Worm (Caenorhabditis elegans) whole organism, young adult: Measurements from ENCODE around the gene toca-2.

Experiments
- B0336.3 ChIP-seq: fragments of 200-800 bp; sonication (Bioruptor generic); IDR thresholded peaks from 2 replicates; pipeline ENCODE4 v1.3.6; 2022; ENCODE audit warnings: missing genetic modification characterization, missing compliant biosample characterization
- C17E4.6 ChIP-seq: fragments of 200-800 bp; sonication (Bioruptor generic); IDR thresholded peaks from 2 replicates; pipeline ENCODE4 v1.3.6; 2022; ENCODE audit warnings: missing genetic modification reagents, missing genetic modification characterization, missing compliant biosample characterization
- F33H1.4 ChIP-seq: fragments of 200-800 bp; sonication (Bioruptor generic); IDR thresholded peaks from 2 replicates; pipeline ENCODE4 v1.3.6; 2022; ENCODE audit warnings: missing genetic modification reagents, missing genetic modification characterization, missing compliant biosample characterization
- F55B11.4 ChIP-seq: sonication (generic microtip); optimal IDR thresholded peaks from 2 replicates; lab custom pipeline; 2016; ENCODE audit warnings: missing compliant biosample characterization, missing genetic modification characterization, borderline replicate concordance; ENCODE audit not compliant: insufficient read depth
- T07F8.4 ChIP-seq: sonication (generic microtip); optimal IDR thresholded peaks from 2 replicates; lab custom pipeline; 2016; ENCODE audit warnings: mild to moderate bottlenecking, missing genetic modification characterization, moderate library complexity, missing compliant biosample characterization
- T26A5.8 ChIP-seq: sonication (generic microtip); optimal IDR thresholded peaks from 2 replicates; lab custom pipeline; 2016; ENCODE audit warnings: missing genetic modification characterization, missing compliant biosample characterization
- Y56A3A.18 ChIP-seq: fragments of 200-800 bp; sonication (Bioruptor generic); IDR thresholded peaks from 2 replicates; pipeline ENCODE4 v1.3.6; 2022; ENCODE audit warnings: missing genetic modification reagents, missing genetic modification characterization, missing compliant biosample characterization
- Y79H2A.3 ChIP-seq: fragments of 200-800 bp; sonication (Bioruptor generic); conservative IDR thresholded peaks from 2 replicates; pipeline ENCODE4 v1.3.6; 2022; ENCODE audit warnings: missing genetic modification reagents, missing genetic modification characterization, missing compliant biosample characterization
- ZK185.1 ChIP-seq: sonication (generic microtip); optimal IDR thresholded peaks from 2 replicates; lab custom pipeline; 2016; ENCODE audit warnings: mild to moderate bottlenecking, missing genetic modification characterization, missing compliant biosample characterization; ENCODE audit not compliant: poor library complexity, severe bottlenecking
- akir-1 ChIP-seq: fragments of 200-800 bp; sonication (Bioruptor generic); optimal IDR thresholded peaks from 2 replicates; lab custom pipeline; 2018; ENCODE audit warnings: mild to moderate bottlenecking, missing genetic modification characterization, moderate library complexity, missing compliant biosample characterization
- ama-1 ChIP-seq, 3 experiments: fragments of 150-350 bp in 1 of 3; sonication (generic microtip) in 2 of 3; optimal IDR thresholded peaks; 2 replicates each; lab custom pipeline; 2014 to 2018; ENCODE audit warnings: missing biosample characterization in 2 of 3, missing genetic modification characterization in 2 of 3, missing genetic modification reagents in 2 of 3
- aptf-3 ChIP-seq: fragments of 200-800 bp; sonication (Bioruptor generic); IDR thresholded peaks from 2 replicates; pipeline ENCODE4 v1.3.6; 2022; ENCODE audit warnings: missing genetic modification characterization, missing compliant biosample characterization
- attf-6 ChIP-seq: fragments of 200-800 bp; sonication (Bioruptor generic); IDR thresholded peaks from 2 replicates; pipeline ENCODE4 v1.3.6; 2022; ENCODE audit warnings: missing genetic modification reagents, missing genetic modification characterization, missing compliant biosample characterization
- cebp-1 ChIP-seq, 2 experiments: fragments of 200-800 bp in 1 of 2; sonication (Bioruptor generic) in 1 of 2; sonication (generic microtip) in 1 of 2; IDR thresholded peaks in 1 of 2; optimal IDR thresholded peaks in 1 of 2; 2 replicates each; pipeline versions ENCODE4 v1.3.6 to Lab custom; 2017 to 2022; ENCODE audit warnings: missing compliant biosample characterization in 2 of 2, missing genetic modification characterization in 2 of 2, mild to moderate bottlenecking in 1 of 2, missing genetic modification reagents in 1 of 2, moderate library complexity in 1 of 2
- ceh-40 ChIP-seq: fragments of 200-800 bp; sonication (Bioruptor generic); IDR thresholded peaks from 2 replicates; pipeline ENCODE4 v1.3.6; 2022; ENCODE audit warnings: missing genetic modification characterization, missing compliant biosample characterization
- ceh-58 ChIP-seq: fragments of 200-800 bp; sonication (Bioruptor generic); IDR thresholded peaks from 2 replicates; pipeline ENCODE4 v1.3.6; 2022; ENCODE audit warnings: missing genetic modification characterization, missing compliant biosample characterization
- chd-7 ChIP-seq: sonication (generic microtip); optimal IDR thresholded peaks from 2 replicates; lab custom pipeline; 2016; ENCODE audit warnings: mild to moderate bottlenecking, missing genetic modification characterization, moderate library complexity, missing compliant biosample characterization
- die-1 ChIP-seq: sonication (generic microtip); optimal IDR thresholded peaks from 2 replicates; lab custom pipeline; 2016; ENCODE audit warnings: missing genotype, mild to moderate bottlenecking, missing genetic modification characterization, missing compliant biosample characterization
- dox-1 ChIP-seq: fragments of 200-800 bp; sonication (Bioruptor generic); IDR thresholded peaks from 2 replicates; pipeline ENCODE4 v1.3.6; 2022; ENCODE audit warnings: missing genetic modification reagents, missing genetic modification characterization, missing compliant biosample characterization
- dpl-1 ChIP-seq: fragments of 150-350 bp; optimal IDR thresholded peaks from 2 replicates; lab custom pipeline; 2014; ENCODE audit warnings: missing biosample characterization, missing genetic modification reagents, missing genetic modification characterization
- ekl-4 ChIP-seq: fragments of 200-800 bp; sonication (Bioruptor generic); IDR thresholded peaks from 2 replicates; pipeline ENCODE4 v1.3.6; 2022; ENCODE audit warnings: missing genetic modification reagents, missing genetic modification characterization, missing compliant biosample characterization
- fkh-3 ChIP-seq: sonication (generic microtip); optimal IDR thresholded peaks from 2 replicates; lab custom pipeline; 2016; ENCODE audit warnings: mild to moderate bottlenecking, missing genetic modification characterization, missing compliant biosample characterization
- him-1 ChIP-seq: sonication (generic microtip); optimal IDR thresholded peaks from 2 replicates; lab custom pipeline; 2016; ENCODE audit warnings: missing genotype, missing genetic modification reagents, missing genetic modification characterization, missing compliant biosample characterization
- hlh-12 ChIP-seq: sonication (generic microtip); optimal IDR thresholded peaks from 2 replicates; lab custom pipeline; 2016; ENCODE audit warnings: missing genetic modification characterization, missing compliant biosample characterization
- hlh-26 ChIP-seq: fragments of 200-800 bp; sonication (Bioruptor generic); conservative IDR thresholded peaks from 2 replicates; pipeline ENCODE4 v1.3.6; 2022; ENCODE audit warnings: missing genetic modification reagents, missing genetic modification characterization, missing compliant biosample characterization
- hrde-1 ChIP-seq: sonication (generic microtip); optimal IDR thresholded peaks from 2 replicates; lab custom pipeline; 2016; ENCODE audit warnings: missing genetic modification characterization, mild to moderate bottlenecking, missing compliant biosample characterization, moderate library complexity, missing genotype, missing genetic modification reagents, borderline replicate concordance
- lin-26 ChIP-seq: fragments of 200-800 bp; sonication (Bioruptor generic); IDR thresholded peaks from 2 replicates; pipeline ENCODE4 v1.3.6; 2022; ENCODE audit warnings: missing genetic modification reagents, missing genetic modification characterization, missing compliant biosample characterization
- lin-35 ChIP-seq, 3 experiments: fragments of 150-350 bp in 2 of 3; sonication (generic microtip) in 1 of 3; optimal IDR thresholded peaks; 2 replicates each; lab custom pipeline; 2014 to 2018; ENCODE audit warnings: missing biosample characterization in 3 of 3, missing genetic modification characterization in 3 of 3, missing genetic modification reagents in 3 of 3
- lin-40 ChIP-seq: sonication (generic microtip); optimal IDR thresholded peaks from 2 replicates; lab custom pipeline; 2016; ENCODE audit warnings: missing genetic modification characterization, mild to moderate bottlenecking, missing compliant biosample characterization, missing genotype, missing genetic modification reagents
- lin-54 ChIP-seq: fragments of 200-800 bp; sonication (Bioruptor generic); optimal IDR thresholded peaks from 2 replicates; lab custom pipeline; 2018; ENCODE audit warnings: mild to moderate bottlenecking, missing genetic modification characterization, missing compliant biosample characterization
- lsl-1 ChIP-seq: fragments of 200-800 bp; sonication (Bioruptor generic); optimal IDR thresholded peaks from 2 replicates; lab custom pipeline; 2018; ENCODE audit warnings: mild to moderate bottlenecking, missing genetic modification characterization, moderate library complexity, missing compliant biosample characterization
- madf-8 ChIP-seq: fragments of 200-800 bp; sonication (Bioruptor generic); conservative IDR thresholded peaks from 2 replicates; pipeline ENCODE4 v1.3.6; 2022; ENCODE audit warnings: missing genetic modification reagents, missing genetic modification characterization, missing compliant biosample characterization
- mes-4 ChIP-seq: sonication (generic microtip); optimal IDR thresholded peaks from 2 replicates; lab custom pipeline; 2016; ENCODE audit warnings: missing genotype, missing genetic modification characterization, missing compliant biosample characterization
- nhr-120 ChIP-seq: fragments of 200-800 bp; sonication (Bioruptor generic); IDR thresholded peaks from 2 replicates; pipeline ENCODE4 v1.3.6; 2022; ENCODE audit warnings: missing genetic modification characterization, missing compliant biosample characterization
- nhr-27 ChIP-seq: fragments of 200-800 bp; sonication (Bioruptor generic); optimal IDR thresholded peaks from 2 replicates; lab custom pipeline; 2018; ENCODE audit warnings: mild to moderate bottlenecking, missing genetic modification characterization, moderate library complexity, missing compliant biosample characterization
- rcor-1 ChIP-seq: fragments of 200-800 bp; sonication (Bioruptor generic); IDR thresholded peaks from 2 replicates; pipeline ENCODE4 v1.3.6; 2022; ENCODE audit warnings: missing genetic modification reagents, missing genetic modification characterization, missing compliant biosample characterization
- rec-8 ChIP-seq, 2 experiments: sonication (generic microtip); optimal IDR thresholded peaks; 2 replicates each; lab custom pipeline; 2016; ENCODE audit warnings: mild to moderate bottlenecking in 2 of 2, missing genetic modification characterization in 2 of 2, missing genetic modification reagents in 2 of 2, missing genotype in 2 of 2, missing biosample characterization in 1 of 2, missing compliant biosample characterization in 1 of 2, moderate library complexity in 1 of 2
- sdz-38 ChIP-seq: sonication (generic microtip); optimal IDR thresholded peaks from 2 replicates; lab custom pipeline; 2016; ENCODE audit warnings: missing genotype, missing genetic modification characterization, missing compliant biosample characterization
- sea-2 ChIP-seq: fragments of 200-800 bp; sonication (Bioruptor generic); IDR thresholded peaks from 2 replicates; pipeline ENCODE4 v1.3.6; 2022; ENCODE audit warnings: missing genetic modification characterization, missing compliant biosample characterization
- snpc-1.1 ChIP-seq: sonication (generic microtip); optimal IDR thresholded peaks from 2 replicates; lab custom pipeline; 2017; ENCODE audit warnings: missing genetic modification characterization, mild to moderate bottlenecking, missing compliant biosample characterization, antibody characterized with exemption, moderate library complexity, missing genotype, missing genetic modification reagents; ENCODE audit not compliant: insufficient read depth
- snpc-1.3 ChIP-seq: sonication (generic microtip); optimal IDR thresholded peaks from 2 replicates; lab custom pipeline; 2017; ENCODE audit warnings: missing genetic modification characterization, mild to moderate bottlenecking, missing compliant biosample characterization, antibody characterized with exemption, moderate library complexity, missing genotype, missing genetic modification reagents; ENCODE audit not compliant: insufficient read depth
- tbx-9 ChIP-seq: sonication (generic microtip); optimal IDR thresholded peaks from 2 replicates; lab custom pipeline; 2016; ENCODE audit warnings: borderline replicate concordance, missing genetic modification characterization, inconsistent platforms, missing compliant biosample characterization
- tlf-1 ChIP-seq: fragments of 200-800 bp; sonication (Bioruptor generic); optimal IDR thresholded peaks from 2 replicates; lab custom pipeline; 2018; ENCODE audit warnings: mild to moderate bottlenecking, missing genetic modification characterization, missing compliant biosample characterization
- ztf-18 ChIP-seq: sonication (generic microtip); optimal IDR thresholded peaks from 2 replicates; lab custom pipeline; 2016; ENCODE audit warnings: missing genotype, mild to moderate bottlenecking, missing genetic modification characterization, missing compliant biosample characterization
- ztf-22 ChIP-seq: fragments of 200-800 bp; sonication (Bioruptor generic); optimal IDR thresholded peaks from 2 replicates; lab custom pipeline; 2018; ENCODE audit warnings: mild to moderate bottlenecking, missing genetic modification characterization, moderate library complexity, missing compliant biosample characterization
- ztf-3 ChIP-seq: fragments of 200-800 bp; sonication (Bioruptor generic); optimal IDR thresholded peaks from 2 replicates; lab custom pipeline; 2018; ENCODE audit warnings: mild to moderate bottlenecking, missing genetic modification characterization, missing compliant biosample characterization
- ztf-6 ChIP-seq: fragments of 200-800 bp; sonication (Bioruptor generic); IDR thresholded peaks from 2 replicates; pipeline ENCODE4 v1.3.6; 2022; ENCODE audit warnings: missing genetic modification reagents, missing genetic modification characterization, missing compliant biosample characterization

The toca-2 gene

DNA sequence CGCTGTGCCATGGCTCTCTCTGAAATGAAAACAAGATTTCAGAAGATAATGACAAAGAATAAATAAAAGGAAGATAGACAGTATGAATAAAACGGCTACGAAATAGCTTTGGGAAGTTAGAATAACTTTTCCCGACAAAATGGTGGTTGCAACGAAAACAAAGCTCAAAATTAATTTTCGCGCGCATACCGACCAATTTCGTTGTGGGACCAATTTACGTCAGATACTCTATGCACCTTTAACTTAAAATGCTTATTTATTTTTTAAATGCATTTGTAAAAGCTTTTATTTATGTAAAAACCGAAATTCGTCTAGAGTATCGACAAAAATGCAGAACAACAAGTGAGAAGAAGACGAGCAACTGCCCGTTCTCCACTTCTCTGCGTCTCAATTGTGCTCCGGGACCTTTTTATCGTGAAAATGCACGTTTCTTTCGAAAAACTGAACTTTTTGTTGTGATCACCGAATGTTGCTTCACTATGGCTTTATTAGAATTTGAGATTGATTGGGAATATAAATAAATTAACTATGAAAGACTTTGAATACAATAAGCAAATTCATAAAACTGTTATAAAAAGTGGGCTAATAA lies 12.5 kb downstream of the toca-2 start, which contains the start of gene rml-1 (continued):
- TF ChIP-seq ztf-6 (GFP tag; lab: Robert Waterston, UW) (no peak), fkh-3 (tag; lab: Kevin White, UChicago) (no peak), hlh-26 (GFP tag; lab: Robert Waterston, UW) (no peak), aptf-3 (GFP tag; lab: Robert Waterston, UW) (no peak), hrde-1 (tag; lab: Kevin White, UChicago) (peak; percentile 47), ZK185.1 (tag; lab: Kevin White, UChicago) (no peak), ama-1 (optimal IDR thresholded peaks at IDR 0.05; lab: Kevin White, UChicago) (no peak), ama-1 (GFP tag; optimal IDR thresholded peaks at IDR 0.05; lab: Kevin White, UChicago) (peak in 1 of 2 experiments; percentile 65), lsl-1 (GFP tag; lab: Kevin White, UChicago) (peak; percentile 21), cebp-1 (GFP tag; IDR thresholded peaks at IDR 0.05; lab: Robert Waterston, UW) (no peak), cebp-1 (tag; optimal IDR thresholded peaks at IDR 0.05; lab: Kevin White, UChicago) (no peak), rcor-1 (GFP tag; lab: Robert Waterston, UW) (no peak), mes-4 (tag; lab: Kevin White, UChicago) (no peak), nhr-27 (tag; lab: Kevin White, UChicago) (no peak), ztf-18 (tag; lab: Kevin White, UChicago) (no peak), lin-54 (GFP tag; lab: Kevin White, UChicago) (no peak), lin-35 (GFP tag; optimal IDR thresholded peaks at IDR 0.05; lab: Kevin White, UChicago) (peak in 1 of 3 experiments; percentile 14), nhr-120 (no peak), rec-8 (tag; optimal IDR thresholded peaks at IDR 0.05; lab: Kevin White, UChicago) (no peak), snpc-1.3 (tag; lab: Kevin White, UChicago) (no peak), hlh-12 (tag; lab: Kevin White, UChicago) (no peak), Y79H2A.3 (no peak), dpl-1 (peak; percentile 46), F55B11.4 (tag; lab: Kevin White, UChicago) (no peak), Y56A3A.18 (GFP tag; lab: Robert Waterston, UW) (0 out of 2 replicates have a peak, but pooled peaks have one; percentile 18), B0336.3 (GFP tag; lab: Robert Waterston, UW) (no peak), sea-2 (no peak), lin-40 (tag; lab: Kevin White, UChicago) (no peak), snpc-1.1 (tag; lab: Kevin White, UChicago) (peak; percentile 9), dox-1 (GFP tag; lab: Robert Waterston, UW) (no peak), sdz-38 (tag; lab: Kevin White, UChicago) (no peak), lin-26 (GFP tag; lab: Robert Waterston, UW) (no peak), T07F8.4 (no peak), ztf-22 (GFP tag; lab: Kevin White, UChicago) (no peak), tbx-9 (no peak), die-1 (tag; lab: Kevin White, UChicago) (no peak), ekl-4 (no peak), T26A5.8 (tag; lab: Kevin White, UChicago) (no peak), attf-6 (GFP tag; lab: Robert Waterston, UW) (no peak), F33H1.4 (peak; percentile 76), ceh-58 (no peak), ztf-3 (GFP tag; lab: Kevin White, UChicago) (no peak), madf-8 (GFP tag; lab: Robert Waterston, UW) (no peak), ceh-40 (GFP tag; lab: Robert Waterston, UW) (no peak), him-1 (tag; lab: Kevin White, UChicago) (no peak), akir-1 (no peak), C17E4.6 (no peak), tlf-1 (GFP tag; lab: Kevin White, UChicago) (no peak), chd-7 (tag; lab: Kevin White, UChicago) (no peak)
